Worm (Caenorhabditis elegans) whole organism, L1 larva: ENCODE data around the gene prdx-3.

Experiments
- ceh-82 ChIP-seq, 3 experiments: fragments of 150-350 bp in 1 of 3; sonication (generic microtip) in 2 of 3; optimal IDR thresholded peaks; 2 replicates each; lab custom pipeline; 2014 to 2017; ENCODE audit warnings: missing biosample characterization in 3 of 3, missing genetic modification characterization in 3 of 3
- ces-1 ChIP-seq: fragments of 150-350 bp; optimal IDR thresholded peaks from 2 replicates; lab custom pipeline; 2014; ENCODE audit warnings: missing biosample characterization, missing genetic modification reagents, missing genetic modification characterization
- egl-27 ChIP-seq, 2 experiments: fragments of 150-350 bp in 1 of 2; sonication (generic microtip); optimal IDR thresholded peaks; 3 replicates each; lab custom pipeline; 2017 to 2018; ENCODE audit warnings: missing biosample characterization in 2 of 2, missing genetic modification characterization in 2 of 2, missing genetic modification reagents in 2 of 2
- ets-5 ChIP-seq: fragments of 200-800 bp; sonication (Bioruptor generic); IDR thresholded peaks from 2 replicates; pipeline ENCODE4 v1.3.6; 2022; ENCODE audit warnings: missing genetic modification characterization, missing compliant biosample characterization
- lin-13 ChIP-seq: fragments of 150-350 bp; optimal IDR thresholded peaks from 2 replicates; lab custom pipeline; 2014; ENCODE audit warnings: missing biosample characterization, missing genetic modification reagents, missing genetic modification characterization
- mdl-1 ChIP-seq, 2 experiments: fragments of 150-350 bp; optimal IDR thresholded peaks; 2 replicates each; lab custom pipeline; 2014 to 2017; ENCODE audit warnings: missing biosample characterization in 2 of 2, missing genetic modification characterization in 2 of 2, inconsistent platforms in 1 of 2
- mep-1 ChIP-seq: fragments of 150-350 bp; optimal IDR thresholded peaks from 2 replicates; lab custom pipeline; 2014; ENCODE audit warnings: missing biosample characterization, missing genetic modification characterization
- nhr-11 ChIP-seq: fragments of 150-350 bp; optimal IDR thresholded peaks from 2 replicates; lab custom pipeline; 2014; ENCODE audit warnings: missing biosample characterization, missing genetic modification characterization
- pax-3 ChIP-seq: fragments of 200-800 bp; sonication (Bioruptor generic); optimal IDR thresholded peaks from 2 replicates; lab custom pipeline; 2018; ENCODE audit warnings: mild to moderate bottlenecking, missing genetic modification characterization, moderate library complexity, missing compliant biosample characterization
- pqm-1 ChIP-seq: sonication (generic microtip); optimal IDR thresholded peaks from 3 replicates; lab custom pipeline; 2017; ENCODE audit warnings: missing biosample characterization, missing genetic modification characterization
- swsn-7 ChIP-seq: sonication (generic microtip); optimal IDR thresholded peaks from 2 replicates; lab custom pipeline; 2016; ENCODE audit warnings: missing genetic modification characterization, missing compliant biosample characterization

DNA sequence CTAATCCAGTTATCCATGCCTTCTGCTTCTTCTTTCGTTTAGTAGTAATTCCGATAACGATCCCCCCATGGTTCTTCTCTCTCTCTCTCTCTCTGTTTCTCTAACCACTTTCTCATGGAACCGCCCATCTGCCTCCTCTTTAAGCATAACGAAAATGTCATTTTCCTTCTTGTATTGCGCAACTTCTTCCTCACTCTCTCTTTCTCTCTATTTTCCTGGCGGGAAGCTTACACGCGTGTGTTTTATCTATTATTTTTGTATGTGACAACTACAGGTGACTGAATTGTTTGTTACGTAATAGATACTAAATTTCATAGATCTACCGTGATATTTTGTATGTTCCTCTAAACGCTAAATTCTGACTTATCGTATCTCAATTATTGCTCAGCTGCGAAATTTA, 16.8 kb upstream of the prdx-3 start:
- no peak for TF ChIP-seq nhr-11 (tag; lab: Kevin White, UChicago)
- TF ChIP-seq ceh-82 (tag; optimal IDR thresholded peaks at IDR 0.05; lab: Kevin White, UChicago) = no peak
- no peak for TF ChIP-seq ces-1
- no peak for TF ChIP-seq mdl-1 (tag; optimal IDR thresholded peaks at IDR 0.05; lab: Kevin White, UChicago)
- no peak for TF ChIP-seq pqm-1
- no peak for TF ChIP-seq mep-1 (tag; lab: Kevin White, UChicago)
- TF ChIP-seq egl-27 (tag; optimal IDR thresholded peaks at IDR 0.05; lab: Kevin White, UChicago) = no peak
- no peak for TF ChIP-seq lin-13 (GFP tag; lab: Kevin White, UChicago)
- TF ChIP-seq ets-5 (GFP tag; lab: Robert Waterston, UW) = no peak
- TF ChIP-seq swsn-7 = no peak
- no peak for TF ChIP-seq pax-3 (tag; lab: Kevin White, UChicago)
